Worm (Caenorhabditis elegans): ENCODE data around the gene evl-20.
A peak's percentile ranks its signal among the peaks of the same experiment; 100 is the strongest.

evl-20 gene

ce11 chrII:8404748-8405147 lies 39.4 kb upstream of the evl-20 start, which contains the start of gene skpo-1:
Gene skpo-1 (minus strand): TSS chrII:8404848.
- TF ChIP-seq nhr-41 (GFP tag; IDR thresholded peaks at IDR 0.05), result no peak
- TF ChIP-seq egl-27 (tag; optimal IDR thresholded peaks at IDR 0.05), result no peak
- no peak for TF ChIP-seq aha-1 (tag)
- no peak for TF ChIP-seq hmg-1.1 (GFP tag; IDR thresholded peaks at IDR 0.05)
- no peak for TF ChIP-seq skn-1 (tag; optimal IDR thresholded peaks at IDR 0.05)
- no peak for TF ChIP-seq ceh-20 (GFP tag; IDR thresholded peaks at IDR 0.05)
- TF ChIP-seq tra-1 (GFP tag; IDR thresholded peaks at IDR 0.05), result no peak
- TF ChIP-seq zfp-3 (GFP tag; conservative IDR thresholded peaks at IDR 0.05), result no peak
- no peak for TF ChIP-seq unc-62 (GFP tag; optimal IDR thresholded peaks at IDR 0.05 in 1 of 2)
- no peak for TF ChIP-seq unc-62 (tag; optimal IDR thresholded peaks at IDR 0.05)
- no peak for TF ChIP-seq set-16 (GFP tag; IDR thresholded peaks at IDR 0.05)
- TF ChIP-seq fos-1 (tag; optimal IDR thresholded peaks at IDR 0.05), result no peak
- no peak for TF ChIP-seq ctbp-1 (GFP tag; IDR thresholded peaks at IDR 0.05)

DNA sequence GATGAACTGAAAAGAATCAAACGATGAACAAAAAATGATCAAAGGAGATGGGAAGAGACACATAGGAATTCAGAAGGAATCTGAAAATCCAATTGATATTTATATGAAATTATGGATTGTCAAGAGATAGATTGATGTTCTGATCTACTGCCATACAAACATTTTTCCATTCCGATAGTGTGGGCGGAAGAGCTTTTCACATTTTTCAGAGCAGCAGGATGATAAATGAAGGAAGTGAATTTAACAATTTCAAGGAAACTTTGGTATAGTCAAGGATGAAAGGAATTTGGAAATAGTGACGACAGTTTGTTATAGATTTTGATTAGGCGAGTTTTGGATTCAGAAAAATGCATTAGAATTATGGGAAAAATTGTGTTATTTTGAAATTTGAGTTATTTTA lies 38.8 kb upstream of the evl-20 start, which contains the start of gene ubc-24:
TSS of gene ubc-24 (plus strand) at position 301 of the 400 bp plus-strand sequence.
- TF ChIP-seq sdz-12 (GFP tag; optimal IDR thresholded peaks at IDR 0.05) (no peak), daf-12 (tag; optimal IDR thresholded peaks at IDR 0.05) (no peak), mes-2 (tag; optimal IDR thresholded peaks at IDR 0.05; ENCODE audit: poor library complexity, severe bottlenecking) (no peak), nhr-28 (tag; optimal IDR thresholded peaks at IDR 0.05) (no peak), tag-97 (GFP tag; IDR thresholded peaks at IDR 0.05) (no peak), D1046.2 (GFP tag; IDR thresholded peaks at IDR 0.05) (no peak), dmd-8 (GFP tag; IDR thresholded peaks at IDR 0.05) (no peak), unc-62 (GFP tag; optimal IDR thresholded peaks at IDR 0.05 in 1 of 2) (no peak), unc-62 (tag; optimal IDR thresholded peaks at IDR 0.05) (no peak), skn-1 (tag; optimal IDR thresholded peaks at IDR 0.05) (no peak), aha-1 (tag) (no peak), ztf-11 (tag; optimal IDR thresholded peaks at IDR 0.05) (no peak)

ce11 chrII:8407491-8407890 lies 36.6 kb upstream of the evl-20 start, which contains the start of gene sra-13:
Gene sra-13 (plus strand): TSS chrII:8407685.
- TF ChIP-seq snpc-1.2 (GFP tag; IDR thresholded peaks at IDR 0.05), result no peak
- TF ChIP-seq unc-62 (GFP tag; optimal IDR thresholded peaks at IDR 0.05 in 1 of 2), result peak in 1 of 2 experiments; percentile 93
- no peak for TF ChIP-seq unc-62 (tag; optimal IDR thresholded peaks at IDR 0.05)

- TF ChIP-seq Y75B8A.6 (GFP tag; IDR thresholded peaks at IDR 0.05) (no peak), unc-62 (GFP tag; optimal IDR thresholded peaks at IDR 0.05 in 1 of 2) (peak in 1 of 2 experiments; percentile 80), unc-62 (tag; optimal IDR thresholded peaks at IDR 0.05) (no peak), ama-1 (optimal IDR thresholded peaks at IDR 0.05) (no peak), ztf-7 (tag; optimal IDR thresholded peaks at IDR 0.05) (no peak), zfp-2 (tag; optimal IDR thresholded peaks at IDR 0.05) (no peak), nhr-77 (tag; optimal IDR thresholded peaks at IDR 0.05) (no peak), nhr-25 (tag; optimal IDR thresholded peaks at IDR 0.05; ENCODE audit: borderline replicate concordance, insufficient read depth) (peak; percentile 32)
Measured at ce11 chrII:8409538-8409937, 34.6 kb upstream of the evl-20 start.

ce11 chrII:8411002-8411401 lies 33.1 kb upstream of the evl-20 start:
- no peak for TF ChIP-seq attf-4 (tag; optimal IDR thresholded peaks at IDR 0.05)
- TF ChIP-seq dve-1 (tag; optimal IDR thresholded peaks at IDR 0.05; ENCODE audit: insufficient read depth), result no peak
- TF ChIP-seq rbr-2 (tag; optimal IDR thresholded peaks at IDR 0.05), result no peak
- no peak for TF ChIP-seq nhr-10 (tag; optimal IDR thresholded peaks at IDR 0.05)
- TF ChIP-seq zfp-3 (GFP tag; conservative IDR thresholded peaks at IDR 0.05), result no peak
- TF ChIP-seq F10B5.3 (tag; optimal IDR thresholded peaks at IDR 0.05), result no peak
- no peak for TF ChIP-seq madf-5 (GFP tag; IDR thresholded peaks at IDR 0.05)
- no peak for TF ChIP-seq daf-19 (GFP tag; conservative IDR thresholded peaks at IDR 0.05)
- TF ChIP-seq hlh-11 (tag; optimal IDR thresholded peaks at IDR 0.05), result no peak
- no peak for TF ChIP-seq tag-97 (GFP tag; IDR thresholded peaks at IDR 0.05)
- TF ChIP-seq nhr-25 (tag; optimal IDR thresholded peaks at IDR 0.05; ENCODE audit: borderline replicate concordance, insufficient read depth), result no peak
- no peak for TF ChIP-seq mxl-3 (GFP tag; optimal IDR thresholded peaks at IDR 0.05)
- no peak for TF ChIP-seq nhr-41 (GFP tag; IDR thresholded peaks at IDR 0.05)
- TF ChIP-seq nhr-76 (tag; optimal IDR thresholded peaks at IDR 0.05), result no peak

Data from whole organism, L4 larva.